Fruit fly (Drosophila melanogaster): ENCODE results near the gene CG34175.

The CG34175 gene

dm6 chr2L:3416527-3417304 is 18.9 kb downstream of the CG34175 start, which contains the start of gene CG31952 (continued):
- no peak for TF ChIP-seq CG10209 (GFP tag; optimal IDR thresholded peaks at IDR 0.05)
- TF ChIP-seq CG6689 (GFP tag; IDR thresholded peaks at IDR 0.05): no peak
- 0 out of 2 replicates have a peak, but pooled peaks have one; percentile 5 for TF ChIP-seq CG5953 (GFP tag; IDR thresholded peaks at IDR 0.05)
- no peak for TF ChIP-seq CG9609 (GFP tag; optimal IDR thresholded peaks at IDR 0.05)
- no peak for TF ChIP-seq gcm2 (GFP tag; optimal IDR thresholded peaks at IDR 0.05)
- TF ChIP-seq lmd (GFP tag; IDR thresholded peaks at IDR 0.05): 0 out of 2 replicates have a peak, but pooled peaks have one; percentile 6
- no peak for TF ChIP-seq CG9727 (GFP tag; optimal IDR thresholded peaks at IDR 0.05)
- TF ChIP-seq dysf (GFP tag; IDR thresholded peaks at IDR 0.05): 0 out of 3 replicates have a peak, but pooled peaks have one; percentile 7
- no peak for TF ChIP-seq ac (GFP tag; optimal IDR thresholded peaks at IDR 0.05)
- TF ChIP-seq D19B (GFP tag; optimal IDR thresholded peaks at IDR 0.05): no peak
- TF ChIP-seq CG12769 (tag; optimal IDR thresholded peaks at IDR 0.05): peak; percentile 20
- no peak for TF ChIP-seq CG4854 (GFP tag; optimal IDR thresholded peaks at IDR 0.05)
- no peak for TF ChIP-seq maf-S (GFP tag; optimal IDR thresholded peaks at IDR 0.05)
- TF ChIP-seq gro (GFP tag; optimal IDR thresholded peaks at IDR 0.05): peak; percentile 1
- no peak for TF ChIP-seq Hmr (GFP tag; optimal IDR thresholded peaks at IDR 0.05)
- TF ChIP-seq Sry-β (GFP tag; optimal IDR thresholded peaks at IDR 0.05): no peak
- TF ChIP-seq Nf-YA (GFP tag; IDR thresholded peaks at IDR 0.05): no peak
- no peak for TF ChIP-seq CG1233 (GFP tag; optimal IDR thresholded peaks at IDR 0.05)
- no peak for TF ChIP-seq CG13424 (tag; optimal IDR thresholded peaks at IDR 0.05)
- peak; percentile 38; the same call in 1 of the 2 replicates for TF ChIP-seq CG3847 (GFP tag; IDR thresholded peaks at IDR 0.05)
- TF ChIP-seq CG8089 (GFP tag; optimal IDR thresholded peaks at IDR 0.05): no peak
- no peak for TF ChIP-seq Eip74EF (GFP tag; optimal IDR thresholded peaks at IDR 0.05)
- no peak for TF ChIP-seq CG2199 (GFP tag; IDR thresholded peaks at IDR 0.05)
- TF ChIP-seq Hmx (GFP tag; optimal IDR thresholded peaks at IDR 0.05): no peak
- no peak for TF ChIP-seq CG2889 (GFP tag; IDR thresholded peaks at IDR 0.05)
- no peak for TF ChIP-seq bab2 (GFP tag; optimal IDR thresholded peaks at IDR 0.05)
- TF ChIP-seq pum (GFP tag; optimal IDR thresholded peaks at IDR 0.05): no peak
- TF ChIP-seq row (GFP tag; IDR thresholded peaks at IDR 0.05): no peak
- 0 out of 2 replicates have a peak, but pooled peaks have one; percentile 10 for TF ChIP-seq Rfx (GFP tag; IDR thresholded peaks at IDR 0.05)
- no peak for TF ChIP-seq emc (GFP tag; optimal IDR thresholded peaks at IDR 0.05)
- TF ChIP-seq CG32532 (GFP tag; IDR thresholded peaks at IDR 0.05): no peak
- no peak for TF ChIP-seq ci (GFP tag; IDR thresholded peaks at IDR 0.05)
- TF ChIP-seq ken (GFP tag; IDR thresholded peaks at IDR 0.05): no peak
- TF ChIP-seq gem (tag; optimal IDR thresholded peaks at IDR 0.05): peak; percentile 21
- TF ChIP-seq Fer3 (tag; optimal IDR thresholded peaks at IDR 0.05): no peak
- TF ChIP-seq CG9797 (GFP tag; optimal IDR thresholded peaks at IDR 0.05): no peak
- TF ChIP-seq CG30431 (GFP tag; optimal IDR thresholded peaks at IDR 0.05): no peak
- no peak for TF ChIP-seq twi (tag; optimal IDR thresholded peaks at IDR 0.05)
- TF ChIP-seq CG14667 (GFP tag; IDR thresholded peaks at IDR 0.05): no peak
- no peak for TF ChIP-seq z (GFP tag; IDR thresholded peaks at IDR 0.05)
- no peak for TF ChIP-seq CG2678 (tag; optimal IDR thresholded peaks at IDR 0.05)
- TF ChIP-seq Gug (GFP tag; IDR thresholded peaks at IDR 0.05): no peak
- peak; percentile 67 for TF ChIP-seq Med (GFP tag)
- TF ChIP-seq oc (tag; optimal IDR thresholded peaks at IDR 0.05): no peak
- peak; percentile 59; the same call in 1 of the 3 replicates for TF ChIP-seq so (GFP tag; IDR thresholded peaks at IDR 0.05)
- TF ChIP-seq CG11504 (tag; optimal IDR thresholded peaks at IDR 0.05): peak; percentile 43
- TF ChIP-seq ash1 (GFP tag; optimal IDR thresholded peaks at IDR 0.05): no peak
- TF ChIP-seq exex (tag; optimal IDR thresholded peaks at IDR 0.05): no peak
- TF ChIP-seq Ada2b (GFP tag; IDR thresholded peaks at IDR 0.05): 0 out of 2 replicates have a peak, but pooled peaks have one; percentile 18
- no peak for TF ChIP-seq CG10431 (GFP tag; optimal IDR thresholded peaks at IDR 0.05)
